Fruit fly (Drosophila melanogaster): Measurements from ENCODE around the gene Naa40.

- no peak for TF ChIP-seq brk (GFP tag; optimal IDR thresholded peaks at IDR 0.05)
- TF ChIP-seq h (GFP tag; optimal IDR thresholded peaks at IDR 0.05), result peak; percentile 47
- TF ChIP-seq rgr (GFP tag; optimal IDR thresholded peaks at IDR 0.05), result peak; percentile 58
- peak; percentile 5 for TF ChIP-seq Jra (GFP tag; optimal IDR thresholded peaks at IDR 0.05)
- no peak for TF ChIP-seq lola (GFP tag; optimal IDR thresholded peaks at IDR 0.05)
- no peak for TF ChIP-seq dl (GFP tag; optimal IDR thresholded peaks at IDR 0.05; ENCODE audit: insufficient read depth in 1 of 2, partially characterized antibody in 2 of 2)
- no peak for TF ChIP-seq Abd-B (GFP tag; optimal IDR thresholded peaks at IDR 0.05)
- TF ChIP-seq CG9705 (GFP tag; optimal IDR thresholded peaks at IDR 0.05), result no peak
- no peak for TF ChIP-seq Dif (GFP tag; optimal IDR thresholded peaks at IDR 0.05; ENCODE audit: partially characterized antibody)
- no peak for TF ChIP-seq N (GFP tag; optimal IDR thresholded peaks at IDR 0.05)
- TF ChIP-seq Rel (GFP tag; optimal IDR thresholded peaks at IDR 0.05), result no peak
- no peak for TF ChIP-seq Rel (tag; optimal IDR thresholded peaks at IDR 0.05)
- peak; percentile 79 for TF ChIP-seq psq (GFP tag; optimal IDR thresholded peaks at IDR 0.05)
- TF ChIP-seq Hr78 (GFP tag; optimal IDR thresholded peaks at IDR 0.05), result no peak
Observed at dm6 chr3R:29737891-29738290, 13.1 kb upstream of the Naa40 start, which contains the start of gene Gnpnat.

Measured in whole organism, wandering third instar larva.